Worm (Caenorhabditis elegans) whole organism, young adult: ENCODE data around the gene C03B1.10.

Experiments used
- B0035.1 ChIP-seq: sonication (generic microtip); optimal IDR thresholded peaks from 2 replicates; lab custom pipeline; 2016; ENCODE audit warnings: missing genetic modification characterization, mild to moderate bottlenecking, missing compliant biosample characterization, missing genotype, missing genetic modification reagents
- B0336.3 ChIP-seq: fragments of 200-800 bp; sonication (Bioruptor generic); IDR thresholded peaks from 2 replicates; pipeline ENCODE4 v1.3.6; 2022; ENCODE audit warnings: missing genetic modification characterization, missing compliant biosample characterization
- C06A6.2 ChIP-seq: fragments of 200-800 bp; sonication (Bioruptor generic); conservative IDR thresholded peaks from 2 replicates; pipeline ENCODE4 v1.3.6; 2022; ENCODE audit warnings: missing genetic modification characterization, missing compliant biosample characterization
- D2030.7 ChIP-seq: fragments of 200-800 bp; sonication (Bioruptor generic); IDR thresholded peaks from 2 replicates; pipeline ENCODE4 v1.3.6; 2022; ENCODE audit warnings: missing genetic modification reagents, missing genetic modification characterization, missing compliant biosample characterization
- F10E7.11 ChIP-seq: sonication (generic microtip); optimal IDR thresholded peaks from 2 replicates; lab custom pipeline; 2017; ENCODE audit warnings: mild to moderate bottlenecking, missing genetic modification characterization, moderate library complexity, missing compliant biosample characterization
- F22D6.2 ChIP-seq: sonication (generic microtip); optimal IDR thresholded peaks from 2 replicates; lab custom pipeline; 2016; ENCODE audit warnings: mild to moderate bottlenecking, missing genetic modification characterization, missing compliant biosample characterization
- F23B12.7 ChIP-seq: sonication (generic microtip); optimal IDR thresholded peaks from 2 replicates; lab custom pipeline; 2017; ENCODE audit warnings: missing genetic modification characterization, mild to moderate bottlenecking, missing compliant biosample characterization, antibody characterized with exemption, moderate library complexity; ENCODE audit not compliant: insufficient read depth
- F52B5.7 ChIP-seq: sonication (generic microtip); optimal IDR thresholded peaks from 2 replicates; lab custom pipeline; 2016; ENCODE audit warnings: mild to moderate bottlenecking, missing genetic modification characterization, missing compliant biosample characterization
- F55B11.4 ChIP-seq: sonication (generic microtip); optimal IDR thresholded peaks from 2 replicates; lab custom pipeline; 2016; ENCODE audit warnings: missing compliant biosample characterization, missing genetic modification characterization, borderline replicate concordance; ENCODE audit not compliant: insufficient read depth
- Y56A3A.18 ChIP-seq: fragments of 200-800 bp; sonication (Bioruptor generic); IDR thresholded peaks from 2 replicates; pipeline ENCODE4 v1.3.6; 2022; ENCODE audit warnings: missing genetic modification reagents, missing genetic modification characterization, missing compliant biosample characterization
- Y67H2A.10 ChIP-seq: fragments of 200-800 bp; sonication (Bioruptor generic); conservative IDR thresholded peaks from 2 replicates; pipeline ENCODE4 v1.3.6; 2022; ENCODE audit warnings: missing genetic modification reagents, missing genetic modification characterization, missing compliant biosample characterization
- Y95B8A.8 ChIP-seq: fragments of 200-800 bp; sonication (Bioruptor generic); IDR thresholded peaks from 2 replicates; pipeline ENCODE4 v1.3.6; 2022; ENCODE audit warnings: missing genetic modification reagents, missing genetic modification characterization, missing compliant biosample characterization
- aptf-2 ChIP-seq: fragments of 200-800 bp; sonication (Bioruptor generic); conservative IDR thresholded peaks from 2 replicates; pipeline ENCODE4 v1.3.6; 2022; ENCODE audit warnings: missing genetic modification reagents, missing genetic modification characterization, missing compliant biosample characterization
- atf-7 ChIP-seq: sonication (generic microtip); optimal IDR thresholded peaks from 2 replicates; lab custom pipeline; 2017; ENCODE audit warnings: mild to moderate bottlenecking, missing genetic modification characterization, missing compliant biosample characterization
- attf-5 ChIP-seq: fragments of 200-800 bp; sonication (Bioruptor generic); optimal IDR thresholded peaks from 2 replicates; lab custom pipeline; 2018; ENCODE audit warnings: mild to moderate bottlenecking, missing genetic modification characterization, missing compliant biosample characterization
- ceh-40 ChIP-seq: fragments of 200-800 bp; sonication (Bioruptor generic); IDR thresholded peaks from 2 replicates; pipeline ENCODE4 v1.3.6; 2022; ENCODE audit warnings: missing genetic modification characterization, missing compliant biosample characterization
- ceh-58 ChIP-seq: fragments of 200-800 bp; sonication (Bioruptor generic); IDR thresholded peaks from 2 replicates; pipeline ENCODE4 v1.3.6; 2022; ENCODE audit warnings: missing genetic modification characterization, missing compliant biosample characterization
- ceh-79 ChIP-seq: sonication (generic microtip); optimal IDR thresholded peaks from 2 replicates; lab custom pipeline; 2017; ENCODE audit warnings: mild to moderate bottlenecking, missing genetic modification characterization, missing compliant biosample characterization
- chd-7 ChIP-seq: sonication (generic microtip); optimal IDR thresholded peaks from 2 replicates; lab custom pipeline; 2016; ENCODE audit warnings: mild to moderate bottlenecking, missing genetic modification characterization, moderate library complexity, missing compliant biosample characterization
- dox-1 ChIP-seq: fragments of 200-800 bp; sonication (Bioruptor generic); IDR thresholded peaks from 2 replicates; pipeline ENCODE4 v1.3.6; 2022; ENCODE audit warnings: missing genetic modification reagents, missing genetic modification characterization, missing compliant biosample characterization
- efl-1 ChIP-seq: fragments of 150-350 bp; optimal IDR thresholded peaks from 2 replicates; lab custom pipeline; 2014; ENCODE audit warnings: missing biosample characterization, missing genetic modification reagents, missing genetic modification characterization
- egl-18 ChIP-seq: fragments of 200-800 bp; sonication (Bioruptor generic); IDR thresholded peaks from 2 replicates; pipeline ENCODE4 v1.3.6; 2022; ENCODE audit warnings: missing genetic modification reagents, missing genetic modification characterization, missing compliant biosample characterization
- egrh-3 ChIP-seq: fragments of 200-800 bp; sonication (Bioruptor generic); IDR thresholded peaks from 2 replicates; pipeline ENCODE4 v1.3.6; 2022; ENCODE audit warnings: missing genetic modification reagents, missing genetic modification characterization, missing compliant biosample characterization
- hmg-1.2 ChIP-seq: fragments of 200-800 bp; sonication (Bioruptor generic); IDR thresholded peaks from 2 replicates; pipeline ENCODE4 v1.3.6; 2022; ENCODE audit warnings: missing genetic modification reagents, missing genetic modification characterization, missing compliant biosample characterization
- hsf-1 ChIP-seq: fragments of 200-800 bp; sonication (Bioruptor generic); IDR thresholded peaks from 2 replicates; pipeline ENCODE4 v1.3.6; 2022; ENCODE audit warnings: missing genetic modification reagents, missing genetic modification characterization, missing compliant biosample characterization
- lin-26 ChIP-seq: fragments of 200-800 bp; sonication (Bioruptor generic); IDR thresholded peaks from 2 replicates; pipeline ENCODE4 v1.3.6; 2022; ENCODE audit warnings: missing genetic modification reagents, missing genetic modification characterization, missing compliant biosample characterization
- lin-40 ChIP-seq: sonication (generic microtip); optimal IDR thresholded peaks from 2 replicates; lab custom pipeline; 2016; ENCODE audit warnings: missing genetic modification characterization, mild to moderate bottlenecking, missing compliant biosample characterization, missing genotype, missing genetic modification reagents
- madf-10 ChIP-seq: sonication (generic microtip); optimal IDR thresholded peaks from 2 replicates; lab custom pipeline; 2016; ENCODE audit warnings: mild to moderate bottlenecking, missing genetic modification characterization, missing compliant biosample characterization
- madf-3 ChIP-seq: fragments of 200-800 bp; sonication (Bioruptor generic); IDR thresholded peaks from 2 replicates; pipeline ENCODE4 v1.3.6; 2022; ENCODE audit warnings: missing genetic modification reagents, missing genetic modification characterization, missing compliant biosample characterization
- mcd-1 ChIP-seq: fragments of 200-800 bp; sonication (Bioruptor generic); IDR thresholded peaks from 2 replicates; pipeline ENCODE4 v1.3.6; 2022; ENCODE audit warnings: missing genetic modification reagents, missing genetic modification characterization, missing compliant biosample characterization
- mel-28 ChIP-seq: sonication (generic microtip); optimal IDR thresholded peaks from 2 replicates; lab custom pipeline; 2016; ENCODE audit warnings: borderline replicate concordance, mild to moderate bottlenecking, missing genetic modification characterization, missing compliant biosample characterization
- nfya-2 ChIP-seq: fragments of 200-800 bp; sonication (Bioruptor generic); IDR thresholded peaks from 2 replicates; pipeline ENCODE4 v1.3.6; 2022; ENCODE audit warnings: missing genetic modification reagents, missing genetic modification characterization, missing compliant biosample characterization
- nfyb-1 ChIP-seq: fragments of 200-800 bp; sonication (Bioruptor generic); IDR thresholded peaks from 2 replicates; pipeline ENCODE4 v1.3.6; 2022; ENCODE audit warnings: missing genetic modification reagents, missing genetic modification characterization, missing compliant biosample characterization
- nhr-80 ChIP-seq: sonication (generic microtip); optimal IDR thresholded peaks from 2 replicates; lab custom pipeline; 2016; ENCODE audit warnings: missing genetic modification characterization, missing compliant biosample characterization
- rcor-1 ChIP-seq: fragments of 200-800 bp; sonication (Bioruptor generic); IDR thresholded peaks from 2 replicates; pipeline ENCODE4 v1.3.6; 2022; ENCODE audit warnings: missing genetic modification reagents, missing genetic modification characterization, missing compliant biosample characterization
- rec-8 ChIP-seq, 2 experiments: sonication (generic microtip); optimal IDR thresholded peaks; 2 replicates each; lab custom pipeline; 2016; ENCODE audit warnings: mild to moderate bottlenecking in 2 of 2, missing genetic modification characterization in 2 of 2, missing genetic modification reagents in 2 of 2, missing genotype in 2 of 2, missing biosample characterization in 1 of 2, missing compliant biosample characterization in 1 of 2, moderate library complexity in 1 of 2
- sea-2 ChIP-seq: fragments of 200-800 bp; sonication (Bioruptor generic); IDR thresholded peaks from 2 replicates; pipeline ENCODE4 v1.3.6; 2022; ENCODE audit warnings: missing genetic modification characterization, missing compliant biosample characterization
- snpc-1.3 ChIP-seq: sonication (generic microtip); optimal IDR thresholded peaks from 2 replicates; lab custom pipeline; 2017; ENCODE audit warnings: missing genetic modification characterization, mild to moderate bottlenecking, missing compliant biosample characterization, antibody characterized with exemption, moderate library complexity, missing genotype, missing genetic modification reagents; ENCODE audit not compliant: insufficient read depth
- snpc-3.4 ChIP-seq: sonication (generic microtip); optimal IDR thresholded peaks from 2 replicates; lab custom pipeline; 2017; ENCODE audit warnings: missing genetic modification characterization, mild to moderate bottlenecking, missing compliant biosample characterization, antibody characterized with exemption, moderate library complexity, missing genotype, missing genetic modification reagents
- sptf-2 ChIP-seq: fragments of 200-800 bp; sonication (Bioruptor generic); optimal IDR thresholded peaks from 2 replicates; lab custom pipeline; 2018; ENCODE audit warnings: mild to moderate bottlenecking, missing genetic modification characterization, missing compliant biosample characterization
- unc-130 ChIP-seq: sonication (generic microtip); optimal IDR thresholded peaks from 2 replicates; lab custom pipeline; 2016; ENCODE audit warnings: missing genetic modification reagents, missing genetic modification characterization, missing compliant biosample characterization
- ztf-26 ChIP-seq: sonication (generic microtip); optimal IDR thresholded peaks from 2 replicates; lab custom pipeline; 2017; ENCODE audit warnings: missing genetic modification characterization, missing compliant biosample characterization
- ztf-3 ChIP-seq: fragments of 200-800 bp; sonication (Bioruptor generic); optimal IDR thresholded peaks from 2 replicates; lab custom pipeline; 2018; ENCODE audit warnings: mild to moderate bottlenecking, missing genetic modification characterization, missing compliant biosample characterization

The C03B1.10 gene

DNA sequence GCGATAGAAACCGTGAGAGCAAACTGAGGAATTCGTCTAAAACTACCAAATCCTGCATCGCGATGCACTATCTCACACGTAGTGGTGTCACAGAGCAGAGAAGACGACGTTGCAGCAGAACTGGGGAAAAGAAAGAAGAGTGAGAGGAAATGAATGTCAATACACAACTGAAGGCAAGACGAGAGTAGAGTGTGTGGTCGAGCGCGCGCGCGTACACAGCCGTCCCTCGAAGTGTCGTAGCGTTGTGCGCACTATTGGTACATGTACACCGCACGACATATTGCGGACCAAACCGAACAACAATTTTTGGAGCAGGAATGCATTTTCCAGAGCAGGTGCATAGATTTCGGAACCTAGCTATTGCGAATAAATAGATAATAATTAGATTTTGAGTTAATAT, 20.7 kb upstream of the C03B1.10 start (continued):
- TF ChIP-seq chd-7 (tag; lab: Kevin White, UChicago), result peak; percentile 23
- no peak for TF ChIP-seq F52B5.7 (tag; lab: Kevin White, UChicago)
- peak; percentile 64 for TF ChIP-seq lin-26 (GFP tag; lab: Robert Waterston, UW)
- no peak for TF ChIP-seq aptf-2 (GFP tag; lab: Robert Waterston, UW)
- TF ChIP-seq F22D6.2 (tag; lab: Kevin White, UChicago), result no peak
- peak; percentile 47; the same call in 1 of the 2 replicates for TF ChIP-seq nfyb-1 (GFP tag; lab: Robert Waterston, UW)
- TF ChIP-seq Y56A3A.18 (GFP tag; lab: Robert Waterston, UW), result no peak
- no peak for TF ChIP-seq B0035.1 (tag; lab: Kevin White, UChicago)
- no peak for TF ChIP-seq sptf-2
- peak; percentile 59 for TF ChIP-seq nhr-80 (tag; lab: Kevin White, UChicago)
- TF ChIP-seq hmg-1.2 (GFP tag; lab: Robert Waterston, UW), result peak; percentile 38; the same call in 1 of the 2 replicates
- no peak for TF ChIP-seq ceh-79
- no peak for TF ChIP-seq mel-28
- peak; percentile 16 for TF ChIP-seq efl-1 (GFP tag; lab: Kevin White, UChicago)
- no peak for TF ChIP-seq F10E7.11 (tag; lab: Kevin White, UChicago)
- no peak for TF ChIP-seq F55B11.4
- TF ChIP-seq F23B12.7 (tag; lab: Kevin White, UChicago), result no peak
- 0 out of 2 replicates have a peak, but pooled peaks have one; percentile 52 for TF ChIP-seq madf-3 (GFP tag; lab: Robert Waterston, UW)
- TF ChIP-seq atf-7 (tag; lab: Kevin White, UChicago), result no peak
- no peak for TF ChIP-seq D2030.7 (GFP tag; lab: Robert Waterston, UW)
- no peak for TF ChIP-seq ceh-58
- TF ChIP-seq madf-10 (tag; lab: Kevin White, UChicago), result peak; percentile 34
- TF ChIP-seq B0336.3 (GFP tag; lab: Robert Waterston, UW), result peak; percentile 61; the same call in 1 of the 2 replicates
- TF ChIP-seq snpc-3.4, result peak; percentile 10
- TF ChIP-seq unc-130 (GFP tag; lab: Kevin White, UChicago), result no peak
- no peak for TF ChIP-seq Y95B8A.8 (GFP tag; lab: Robert Waterston, UW)
- TF ChIP-seq dox-1 (GFP tag; lab: Robert Waterston, UW), result peak; percentile 56
- TF ChIP-seq ztf-3 (GFP tag; lab: Kevin White, UChicago), result no peak
- peak; percentile 23; the same call in 1 of the 2 replicates for TF ChIP-seq egrh-3
- no peak for TF ChIP-seq egl-18 (GFP tag; lab: Robert Waterston, UW)
- TF ChIP-seq lin-40 (tag; lab: Kevin White, UChicago), result no peak
- 0 out of 2 replicates have a peak, but pooled peaks have one; percentile 34 for TF ChIP-seq mcd-1 (GFP tag; lab: Robert Waterston, UW)
- TF ChIP-seq rec-8 (tag; optimal IDR thresholded peaks at IDR 0.05; lab: Kevin White, UChicago), result no peak
- TF ChIP-seq rcor-1 (GFP tag; lab: Robert Waterston, UW), result peak; percentile 25; the same call in 1 of the 2 replicates
- no peak for TF ChIP-seq hsf-1
- no peak for TF ChIP-seq Y67H2A.10
- peak; percentile 32 for TF ChIP-seq attf-5 (GFP tag; lab: Kevin White, UChicago)
- TF ChIP-seq ztf-26 (tag; lab: Kevin White, UChicago), result no peak
- TF ChIP-seq nfya-2 (GFP tag; lab: Robert Waterston, UW), result no peak
- TF ChIP-seq C06A6.2 (GFP tag; lab: Robert Waterston, UW), result no peak
- no peak for TF ChIP-seq sea-2 (GFP tag; lab: Robert Waterston, UW)
- no peak for TF ChIP-seq snpc-1.3 (tag; lab: Kevin White, UChicago)
- TF ChIP-seq ceh-40 (GFP tag; lab: Robert Waterston, UW), result no peak
